Worm (Caenorhabditis elegans) whole organism, young adult: ENCODE data around the gene srsy-2.
A peak's percentile ranks its signal among the peaks of the same experiment; 100 is the strongest.

Experiments used
- B0336.3 ChIP-seq: fragments of 200-800 bp; sonication (Bioruptor generic); IDR thresholded peaks from 2 replicates; pipeline ENCODE4 v1.3.6; 2022; ENCODE audit warnings: missing genetic modification characterization, missing compliant biosample characterization
- D2030.7 ChIP-seq: fragments of 200-800 bp; sonication (Bioruptor generic); IDR thresholded peaks from 2 replicates; pipeline ENCODE4 v1.3.6; 2022; ENCODE audit warnings: missing genetic modification reagents, missing genetic modification characterization, missing compliant biosample characterization
- F49E8.2 ChIP-seq: sonication (generic microtip); optimal IDR thresholded peaks from 3 replicates; lab custom pipeline; 2017; ENCODE audit warnings: missing genetic modification characterization, mild to moderate bottlenecking, missing compliant biosample characterization, antibody characterized with exemption, moderate library complexity; ENCODE audit not compliant: insufficient read depth
- T26A5.8 ChIP-seq: sonication (generic microtip); optimal IDR thresholded peaks from 2 replicates; lab custom pipeline; 2016; ENCODE audit warnings: missing genetic modification characterization, missing compliant biosample characterization
- Y67H2A.10 ChIP-seq: fragments of 200-800 bp; sonication (Bioruptor generic); conservative IDR thresholded peaks from 2 replicates; pipeline ENCODE4 v1.3.6; 2022; ENCODE audit warnings: missing genetic modification reagents, missing genetic modification characterization, missing compliant biosample characterization
- atf-7 ChIP-seq: sonication (generic microtip); optimal IDR thresholded peaks from 2 replicates; lab custom pipeline; 2017; ENCODE audit warnings: mild to moderate bottlenecking, missing genetic modification characterization, missing compliant biosample characterization
- attf-3 ChIP-seq: fragments of 200-800 bp; sonication (Bioruptor generic); conservative IDR thresholded peaks from 2 replicates; pipeline ENCODE4 v1.3.6; 2022; ENCODE audit warnings: missing genetic modification reagents, missing genetic modification characterization, missing compliant biosample characterization
- cebp-1 ChIP-seq, 2 experiments: fragments of 200-800 bp in 1 of 2; sonication (Bioruptor generic) in 1 of 2; sonication (generic microtip) in 1 of 2; IDR thresholded peaks in 1 of 2; optimal IDR thresholded peaks in 1 of 2; 2 replicates each; pipeline versions ENCODE4 v1.3.6 to Lab custom; 2017 to 2022; ENCODE audit warnings: missing compliant biosample characterization in 2 of 2, missing genetic modification characterization in 2 of 2, mild to moderate bottlenecking in 1 of 2, missing genetic modification reagents in 1 of 2, moderate library complexity in 1 of 2
- ceh-100 ChIP-seq: fragments of 200-800 bp; sonication (Bioruptor generic); IDR thresholded peaks from 2 replicates; pipeline ENCODE4 v1.3.6; 2022; ENCODE audit warnings: missing genetic modification reagents, missing genetic modification characterization, missing compliant biosample characterization
- ceh-27 ChIP-seq: fragments of 200-800 bp; sonication (Bioruptor generic); optimal IDR thresholded peaks from 2 replicates; lab custom pipeline; 2018; ENCODE audit warnings: mild to moderate bottlenecking, missing genetic modification characterization, moderate library complexity, missing compliant biosample characterization
- ceh-58 ChIP-seq: fragments of 200-800 bp; sonication (Bioruptor generic); IDR thresholded peaks from 2 replicates; pipeline ENCODE4 v1.3.6; 2022; ENCODE audit warnings: missing genetic modification characterization, missing compliant biosample characterization
- ceh-79 ChIP-seq: sonication (generic microtip); optimal IDR thresholded peaks from 2 replicates; lab custom pipeline; 2017; ENCODE audit warnings: mild to moderate bottlenecking, missing genetic modification characterization, missing compliant biosample characterization
- dpff-1 ChIP-seq: sonication (generic microtip); optimal IDR thresholded peaks from 2 replicates; lab custom pipeline; 2017; ENCODE audit warnings: mild to moderate bottlenecking, missing genetic modification characterization, missing compliant biosample characterization
- egl-44 ChIP-seq: fragments of 200-800 bp; sonication (Bioruptor generic); IDR thresholded peaks from 2 replicates; pipeline ENCODE4 v1.3.6; 2022; ENCODE audit warnings: missing genetic modification reagents, missing genetic modification characterization, missing compliant biosample characterization
- hmg-20 ChIP-seq: fragments of 200-800 bp; sonication (Bioruptor generic); IDR thresholded peaks from 2 replicates; pipeline ENCODE4 v1.3.6; 2022; ENCODE audit warnings: missing genetic modification reagents, missing genetic modification characterization, missing compliant biosample characterization
- hrde-1 ChIP-seq: sonication (generic microtip); optimal IDR thresholded peaks from 2 replicates; lab custom pipeline; 2016; ENCODE audit warnings: missing genetic modification characterization, mild to moderate bottlenecking, missing compliant biosample characterization, moderate library complexity, missing genotype, missing genetic modification reagents, borderline replicate concordance
- madf-3 ChIP-seq: fragments of 200-800 bp; sonication (Bioruptor generic); IDR thresholded peaks from 2 replicates; pipeline ENCODE4 v1.3.6; 2022; ENCODE audit warnings: missing genetic modification reagents, missing genetic modification characterization, missing compliant biosample characterization
- madf-8 ChIP-seq: fragments of 200-800 bp; sonication (Bioruptor generic); conservative IDR thresholded peaks from 2 replicates; pipeline ENCODE4 v1.3.6; 2022; ENCODE audit warnings: missing genetic modification reagents, missing genetic modification characterization, missing compliant biosample characterization
- mcd-1 ChIP-seq: fragments of 200-800 bp; sonication (Bioruptor generic); IDR thresholded peaks from 2 replicates; pipeline ENCODE4 v1.3.6; 2022; ENCODE audit warnings: missing genetic modification reagents, missing genetic modification characterization, missing compliant biosample characterization
- mxl-1 ChIP-seq: sonication (generic microtip); optimal IDR thresholded peaks from 2 replicates; lab custom pipeline; 2016; ENCODE audit warnings: missing genetic modification characterization, missing compliant biosample characterization
- nfya-1 ChIP-seq: sonication (generic microtip); optimal IDR thresholded peaks from 2 replicates; lab custom pipeline; 2017; ENCODE audit warnings: antibody characterized with exemption, missing compliant biosample characterization, missing genetic modification characterization, borderline replicate concordance; ENCODE audit not compliant: insufficient read depth
- nhr-120 ChIP-seq: fragments of 200-800 bp; sonication (Bioruptor generic); IDR thresholded peaks from 2 replicates; pipeline ENCODE4 v1.3.6; 2022; ENCODE audit warnings: missing genetic modification characterization, missing compliant biosample characterization
- nhr-179 ChIP-seq: sonication (generic microtip); optimal IDR thresholded peaks from 2 replicates; lab custom pipeline; 2016; ENCODE audit warnings: mild to moderate bottlenecking, missing genetic modification characterization, missing compliant biosample characterization
- nhr-27 ChIP-seq: fragments of 200-800 bp; sonication (Bioruptor generic); optimal IDR thresholded peaks from 2 replicates; lab custom pipeline; 2018; ENCODE audit warnings: mild to moderate bottlenecking, missing genetic modification characterization, moderate library complexity, missing compliant biosample characterization
- nhr-90 ChIP-seq: sonication (generic microtip); optimal IDR thresholded peaks from 2 replicates; lab custom pipeline; 2016; ENCODE audit warnings: missing genotype, mild to moderate bottlenecking, missing genetic modification characterization, missing compliant biosample characterization
- repo-1 ChIP-seq: sonication (generic microtip); optimal IDR thresholded peaks from 2 replicates; lab custom pipeline; 2017; ENCODE audit warnings: mild to moderate bottlenecking, missing genetic modification characterization, missing compliant biosample characterization
- sdz-38 ChIP-seq: sonication (generic microtip); optimal IDR thresholded peaks from 2 replicates; lab custom pipeline; 2016; ENCODE audit warnings: missing genotype, missing genetic modification characterization, missing compliant biosample characterization
- snpc-1.3 ChIP-seq: sonication (generic microtip); optimal IDR thresholded peaks from 2 replicates; lab custom pipeline; 2017; ENCODE audit warnings: missing genetic modification characterization, mild to moderate bottlenecking, missing compliant biosample characterization, antibody characterized with exemption, moderate library complexity, missing genotype, missing genetic modification reagents; ENCODE audit not compliant: insufficient read depth
- somi-1 ChIP-seq: fragments of 200-800 bp; sonication (Bioruptor generic); optimal IDR thresholded peaks from 2 replicates; lab custom pipeline; 2018; ENCODE audit warnings: mild to moderate bottlenecking, missing genetic modification characterization, missing compliant biosample characterization
- tbx-9 ChIP-seq: sonication (generic microtip); optimal IDR thresholded peaks from 2 replicates; lab custom pipeline; 2016; ENCODE audit warnings: borderline replicate concordance, missing genetic modification characterization, inconsistent platforms, missing compliant biosample characterization
- unc-130 ChIP-seq: sonication (generic microtip); optimal IDR thresholded peaks from 2 replicates; lab custom pipeline; 2016; ENCODE audit warnings: missing genetic modification reagents, missing genetic modification characterization, missing compliant biosample characterization
- zfh-2 ChIP-seq: fragments of 200-800 bp; sonication (Bioruptor generic); conservative IDR thresholded peaks from 2 replicates; pipeline ENCODE4 v1.3.6; 2022; ENCODE audit warnings: missing genetic modification reagents, missing genetic modification characterization, missing compliant biosample characterization
- zim-3 ChIP-seq: sonication (generic microtip); optimal IDR thresholded peaks from 2 replicates; lab custom pipeline; 2017; ENCODE audit warnings: mild to moderate bottlenecking, missing genetic modification characterization, moderate library complexity, missing compliant biosample characterization
- ztf-22 ChIP-seq: fragments of 200-800 bp; sonication (Bioruptor generic); optimal IDR thresholded peaks from 2 replicates; lab custom pipeline; 2018; ENCODE audit warnings: mild to moderate bottlenecking, missing genetic modification characterization, moderate library complexity, missing compliant biosample characterization
- ztf-25 ChIP-seq: fragments of 200-800 bp; sonication (Bioruptor generic); IDR thresholded peaks from 2 replicates; pipeline ENCODE4 v1.3.6; 2022; ENCODE audit warnings: missing genetic modification reagents, missing genetic modification characterization, missing compliant biosample characterization
- ztf-3 ChIP-seq: fragments of 200-800 bp; sonication (Bioruptor generic); optimal IDR thresholded peaks from 2 replicates; lab custom pipeline; 2018; ENCODE audit warnings: mild to moderate bottlenecking, missing genetic modification characterization, missing compliant biosample characterization

Gene srsy-2

DNA sequence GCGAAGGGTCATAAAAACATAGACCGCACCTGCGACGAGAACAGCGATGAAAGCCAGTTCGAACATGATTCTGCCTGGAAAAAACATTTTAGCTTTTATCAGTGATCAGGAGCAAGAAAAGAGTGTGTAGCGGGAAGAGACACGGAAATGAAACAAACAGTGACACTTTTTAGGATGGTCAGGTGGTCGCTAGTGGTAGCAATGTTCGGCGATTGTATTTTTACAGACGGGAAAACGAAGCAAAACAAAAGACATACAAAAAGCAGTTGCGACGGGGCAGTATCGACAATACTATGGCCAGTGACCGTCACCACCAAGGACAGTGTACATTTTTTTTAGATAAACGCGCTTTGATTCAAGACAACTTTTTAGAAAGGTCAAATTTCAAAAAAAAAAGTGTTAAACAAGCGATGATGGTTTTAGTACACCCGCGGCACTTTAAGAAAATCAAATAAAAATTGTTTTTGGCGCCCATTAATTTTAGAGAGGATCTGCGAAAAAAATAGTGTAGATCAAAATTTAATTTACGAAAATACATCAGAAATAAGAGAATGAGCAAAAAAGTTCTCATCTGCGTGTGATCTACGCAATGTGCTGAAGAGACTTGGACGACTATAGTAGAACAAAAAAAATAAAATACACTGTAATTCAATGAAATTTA is 8.7 kb upstream of the srsy-2 start, which contains the start of gene T24H7.9 (continued):
- TF ChIP-seq cebp-1 (GFP tag; IDR thresholded peaks at IDR 0.05; lab: Robert Waterston, UW) (no peak), cebp-1 (tag; optimal IDR thresholded peaks at IDR 0.05; lab: Kevin White, UChicago) (peak; percentile 29), B0336.3 (0 out of 2 replicates have a peak, but pooled peaks have one; percentile 29), D2030.7 (GFP tag; lab: Robert Waterston, UW) (peak; percentile 50; the same call in 1 of the 2 replicates)
- TF ChIP-seq, all 124 proteins: peak for 15

DNA sequence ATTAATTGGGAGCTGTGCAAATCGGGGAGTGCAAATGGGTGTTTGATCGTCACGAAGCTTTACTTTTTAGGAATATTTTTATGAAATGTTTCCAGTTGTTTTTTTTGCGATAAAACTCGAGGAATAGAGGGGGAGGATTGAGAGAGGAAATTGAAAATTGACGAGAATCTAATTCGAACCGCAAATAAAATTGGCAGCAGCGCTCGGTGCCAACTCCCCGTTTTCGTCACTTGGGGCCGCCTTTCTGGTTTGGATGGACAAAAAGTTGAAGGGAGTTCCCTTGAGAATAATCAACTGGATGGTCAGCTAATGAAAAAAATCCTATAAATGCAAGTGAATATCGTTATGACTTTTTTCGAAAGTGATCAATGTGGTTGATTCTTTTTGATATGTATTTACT is 3.2 kb upstream of the srsy-2 start:
- TF ChIP-seq Y67H2A.10 (GFP tag; lab: Robert Waterston, UW) (no peak), ztf-25 (no peak), ceh-58 (no peak), unc-130 (GFP tag; lab: Kevin White, UChicago) (no peak), tbx-9 (tag; lab: Kevin White, UChicago) (no peak), somi-1 (GFP tag; lab: Kevin White, UChicago) (no peak), sdz-38 (no peak), T26A5.8 (no peak), madf-3 (GFP tag; lab: Robert Waterston, UW) (no peak), attf-3 (no peak), nhr-120 (no peak)
- TF ChIP-seq, all 124 proteins: peak for 0

DNA sequence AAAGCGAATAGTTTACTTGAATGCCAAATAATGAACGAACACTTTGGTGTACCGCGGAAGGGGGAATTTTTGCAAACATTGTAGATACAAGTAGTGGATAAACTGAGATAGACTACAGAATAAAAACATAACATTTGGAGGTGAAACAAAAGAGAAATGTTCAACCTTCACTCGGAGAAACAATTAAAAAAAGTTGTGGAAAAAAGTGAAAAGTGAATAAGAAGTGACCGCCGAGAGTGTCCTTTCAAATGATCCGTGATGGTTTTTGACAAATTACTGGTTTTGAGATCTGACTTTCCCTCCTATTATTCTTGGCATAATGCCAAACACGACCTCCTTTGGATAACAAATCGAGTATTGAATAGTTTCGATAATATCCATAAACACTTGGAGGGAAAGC is 3.1 kb downstream of the srsy-2 start:
- TF ChIP-seq ztf-25: no peak
- no peak for TF ChIP-seq repo-1 (tag; lab: Kevin White, UChicago)
- TF ChIP-seq atf-7 (tag; lab: Kevin White, UChicago): no peak
- TF ChIP-seq B0336.3: no peak
- no peak for TF ChIP-seq madf-8 (GFP tag; lab: Robert Waterston, UW)
- no peak for TF ChIP-seq nhr-27 (tag; lab: Kevin White, UChicago)
- TF ChIP-seq ztf-3: no peak
- no peak for TF ChIP-seq egl-44 (GFP tag; lab: Robert Waterston, UW)
- TF ChIP-seq ceh-79: no peak

DNA sequence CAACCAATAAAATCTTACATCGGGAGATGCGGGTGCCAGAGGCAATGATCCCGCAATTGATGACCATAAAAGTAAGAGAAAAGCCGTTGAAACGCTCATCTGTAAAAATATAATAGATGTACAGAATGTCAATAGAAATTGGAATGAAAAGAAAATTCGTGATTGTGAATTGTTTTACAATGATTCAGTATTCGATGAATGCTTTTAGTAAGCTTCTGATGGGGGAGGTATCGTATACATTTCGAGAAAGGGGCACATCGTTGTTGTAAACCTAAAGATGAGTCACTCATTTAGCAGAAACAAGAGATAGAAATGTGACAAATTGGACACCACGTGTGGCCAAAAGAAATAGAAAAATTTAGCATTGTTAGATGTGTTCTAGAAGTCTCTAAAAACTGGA is 4.3 kb downstream of the srsy-2 start, which contains the start of gene C30B5.6:
TSS of gene C30B5.6 (minus strand) at position 101 of the 400 bp plus-strand sequence.
- no peak for TF ChIP-seq mcd-1 (GFP tag; lab: Robert Waterston, UW)

DNA sequence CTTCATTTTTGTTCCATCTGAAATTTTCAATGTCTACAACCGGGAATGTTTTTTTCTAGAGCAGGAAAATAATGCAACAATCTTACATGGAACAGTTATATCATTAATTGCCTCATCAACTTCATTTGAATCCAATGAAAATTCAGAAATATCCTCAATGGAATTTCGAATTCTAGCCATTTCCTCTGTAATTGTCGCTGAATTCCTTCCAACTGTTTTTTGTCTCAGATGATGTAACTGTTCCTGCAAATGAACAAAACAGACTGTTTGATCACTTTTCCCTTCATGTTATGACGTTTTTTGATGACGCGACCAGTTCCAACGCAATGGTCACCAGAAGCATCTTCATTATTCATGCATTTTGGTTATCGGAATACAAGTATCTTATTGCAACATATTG is 5.4 kb downstream of the srsy-2 start:
- TF ChIP-seq ceh-27 (GFP tag; lab: Kevin White, UChicago) (no peak), ztf-25 (no peak), ceh-100 (no peak)

DNA sequence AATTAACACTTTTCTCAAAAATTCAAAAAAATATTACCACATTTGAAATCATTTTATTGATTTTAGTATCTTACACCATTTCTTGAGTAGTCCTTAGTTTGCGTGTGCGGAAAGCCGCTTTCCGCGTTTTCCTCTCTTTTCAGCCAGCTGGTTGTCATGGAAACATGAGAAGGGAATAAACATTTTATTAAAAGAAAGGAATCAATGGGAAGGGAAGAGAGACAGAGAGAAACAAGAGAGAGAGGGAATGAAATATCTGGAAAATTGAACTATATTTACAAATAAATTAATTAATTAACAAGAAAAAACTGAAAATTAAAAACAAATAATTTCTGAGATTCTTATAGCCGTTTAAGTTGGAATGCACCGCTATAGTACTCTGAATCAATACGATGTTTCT is 7.5 kb downstream of the srsy-2 start, which contains the start of gene mks-2:
TSS of gene mks-2 (minus strand) at position 101 of the 400 bp plus-strand sequence.
- TF ChIP-seq tbx-9 (tag; lab: Kevin White, UChicago): no peak

DNA sequence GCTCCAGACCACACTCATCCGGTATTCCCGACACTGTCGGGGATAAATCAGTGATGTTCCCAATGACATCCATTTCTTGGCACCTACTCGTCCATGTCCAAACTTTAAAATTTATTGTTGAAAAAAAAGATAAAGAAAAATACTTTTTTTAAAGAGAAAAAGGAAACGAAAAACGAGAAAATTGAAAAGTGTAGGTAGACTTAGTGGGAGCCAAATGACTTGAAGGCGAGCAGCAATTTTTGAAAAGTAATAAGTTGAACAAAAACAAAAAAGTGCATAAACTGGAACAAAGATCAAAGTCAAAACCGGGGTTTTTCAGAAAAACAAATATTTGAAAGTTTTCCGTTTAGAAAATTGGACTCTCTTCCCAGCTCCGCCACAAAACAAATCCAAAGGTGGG is 18.8 kb downstream of the srsy-2 start, which contains the start of gene daf-37:
TSS of gene daf-37 (minus strand) at position 101 of the 400 bp plus-strand sequence.
- TF ChIP-seq mxl-1 (tag; lab: Kevin White, UChicago) (no peak), ztf-22 (GFP tag; lab: Kevin White, UChicago) (no peak), nhr-90 (tag; lab: Kevin White, UChicago) (no peak), snpc-1.3 (tag; lab: Kevin White, UChicago) (no peak), zim-3 (tag; lab: Kevin White, UChicago) (no peak), sdz-38 (no peak), F49E8.2 (no peak), hmg-20 (GFP tag; lab: Robert Waterston, UW) (no peak), nhr-179 (tag; lab: Kevin White, UChicago) (no peak), hrde-1 (no peak), ceh-27 (GFP tag; lab: Kevin White, UChicago) (no peak), nfya-1 (no peak), dpff-1 (tag; lab: Kevin White, UChicago) (no peak), attf-3 (no peak), zfh-2 (no peak)
